Fruit fly (Drosophila melanogaster) whole organism, embryonic: ENCODE measurements around the gene CG12116.

Experiments
- Bgb ChIP-seq: fragments of 200-800 bp; sonication (Bioruptor generic); IDR thresholded peaks from 2 replicates; pipeline ENCODE4 v1.3.6; 2022; ENCODE audit warnings: missing biosample characterization, missing genetic modification characterization; ENCODE audit not compliant: partially characterized antibody
- CG10366 ChIP-seq: fragments of 200-800 bp; sonication (Bioruptor generic); IDR thresholded peaks from 2 replicates; pipeline ENCODE4 v1.3.6; 2022; ENCODE audit warnings: missing biosample characterization, missing genetic modification characterization
- CG11723 ChIP-seq: fragments of 200-800 bp; sonication (Bioruptor generic); optimal IDR thresholded peaks from 2 replicates; lab custom pipeline; 2017; ENCODE audit warnings: missing biosample characterization, mild to moderate bottlenecking, missing genetic modification characterization
- CG13894 ChIP-seq: fragments of 200-800 bp; sonication (Bioruptor generic); optimal IDR thresholded peaks from 3 replicates; lab custom pipeline; 2018; ENCODE audit warnings: missing biosample characterization, mild to moderate bottlenecking, missing genetic modification characterization, moderate library complexity
- CG15479 ChIP-seq: fragments of 200-800 bp; sonication (Bioruptor generic); optimal IDR thresholded peaks from 3 replicates; lab custom pipeline; 2019; ENCODE audit warnings: missing biosample characterization, mild to moderate bottlenecking, missing genetic modification characterization, moderate library complexity
- CG15696 ChIP-seq: fragments of 200-800 bp; sonication (Bioruptor generic); optimal IDR thresholded peaks from 2 replicates; lab custom pipeline; 2019; ENCODE audit warnings: missing biosample characterization, mild to moderate bottlenecking, missing genetic modification characterization, moderate library complexity
- CG16779 ChIP-seq: fragments of 200-800 bp; sonication (Bioruptor generic); IDR thresholded peaks from 2 replicates; pipeline ENCODE4 v1.3.6; 2022; ENCODE audit warnings: missing biosample characterization, missing genetic modification characterization
- CG17802 ChIP-seq: fragments of 200-800 bp; sonication (Bioruptor generic); optimal IDR thresholded peaks from 2 replicates; lab custom pipeline; 2018; ENCODE audit warnings: missing biosample characterization, mild to moderate bottlenecking, missing genetic modification characterization, moderate library complexity
- CG30431 ChIP-seq: fragments of 200-800 bp; sonication (Bioruptor generic); optimal IDR thresholded peaks from 2 replicates; lab custom pipeline; 2017; ENCODE audit warnings: missing biosample characterization, missing genetic modification characterization
- CG34224 ChIP-seq: fragments of 200-800 bp; sonication (Bioruptor generic); IDR thresholded peaks from 3 replicates; pipeline ENCODE4 v1.3.6; 2022; ENCODE audit warnings: missing biosample characterization, missing genetic modification characterization; ENCODE audit not compliant: partially characterized antibody
- CG42726 ChIP-seq: fragments of 200-800 bp; sonication (Bioruptor generic); IDR thresholded peaks from 2 replicates; pipeline ENCODE4 v1.3.6; 2022; ENCODE audit warnings: missing biosample characterization, missing genetic modification characterization; ENCODE audit not compliant: partially characterized antibody
- CG4404 ChIP-seq: fragments of 200-800 bp; sonication (Bioruptor generic); IDR thresholded peaks from 2 replicates; pipeline ENCODE4 v1.3.6; 2022; ENCODE audit warnings: missing biosample characterization, missing genetic modification characterization
- CG6254 ChIP-seq: fragments of 200-800 bp; sonication (Bioruptor generic); optimal IDR thresholded peaks from 3 replicates; lab custom pipeline; 2017; ENCODE audit warnings: mild to moderate bottlenecking, missing biosample characterization, missing genetic modification reagents, missing genetic modification characterization
- CG8765 ChIP-seq: fragments of 200-800 bp; sonication (Bioruptor generic); IDR thresholded peaks from 2 replicates; pipeline ENCODE4 v1.3.6; 2022; ENCODE audit warnings: missing biosample characterization, missing genetic modification characterization
- CG9932 ChIP-seq: fragments of 200-800 bp; sonication (Bioruptor generic); IDR thresholded peaks from 2 replicates; pipeline ENCODE4 v1.3.6; 2022; ENCODE audit warnings: missing biosample characterization, missing genetic modification characterization
- D19B ChIP-seq: fragments of 200-800 bp; sonication (Bioruptor generic); optimal IDR thresholded peaks from 2 replicates; lab custom pipeline; 2017; ENCODE audit warnings: missing biosample characterization, mild to moderate bottlenecking, missing genetic modification characterization
- Deaf1 ChIP-seq: fragments of 200-800 bp; optimal IDR thresholded peaks from 3 replicates; lab custom pipeline; 2019; ENCODE audit warnings: missing biosample characterization, mild to moderate bottlenecking, missing genetic modification characterization, moderate library complexity
- Ets65A ChIP-seq: fragments of 200-800 bp; sonication (Bioruptor generic); peaks from one replicate; lab custom pipeline; 2016; ENCODE audit warnings: missing biosample characterization, missing genetic modification characterization
- Hand ChIP-seq: fragments of 200-800 bp; sonication (Bioruptor generic); optimal IDR thresholded peaks from 2 replicates; lab custom pipeline; 2017; ENCODE audit warnings: mild to moderate bottlenecking, missing biosample characterization, missing genetic modification reagents, missing genetic modification characterization
- Hr3 ChIP-seq: fragments of 200-800 bp; sonication (Bioruptor generic); optimal IDR thresholded peaks from 3 replicates; lab custom pipeline; 2016; ENCODE audit warnings: missing biosample characterization, missing genetic modification characterization
- Mes4 ChIP-seq: fragments of 200-800 bp; sonication (Bioruptor generic); optimal IDR thresholded peaks from 2 replicates; lab custom pipeline; 2016; ENCODE audit warnings: missing biosample characterization, missing genetic modification characterization
- Oli ChIP-seq: fragments of 200-800 bp; sonication (Bioruptor generic); optimal IDR thresholded peaks from 2 replicates; lab custom pipeline; 2018; ENCODE audit warnings: missing biosample characterization, mild to moderate bottlenecking, missing genetic modification characterization, moderate library complexity
- Rfx ChIP-seq: fragments of 200-800 bp; sonication (Bioruptor generic); IDR thresholded peaks from 2 replicates; pipeline ENCODE4 v1.3.6; 2022; ENCODE audit warnings: missing biosample characterization, missing genetic modification characterization
- Rx ChIP-seq: fragments of 200-800 bp; sonication (Bioruptor generic); IDR thresholded peaks from 2 replicates; pipeline ENCODE4 v1.3.6; 2022; ENCODE audit warnings: missing biosample characterization, missing genetic modification characterization
- Xrp1 ChIP-seq: fragments of 200-800 bp; sonication (Bioruptor generic); IDR thresholded peaks from 2 replicates; pipeline ENCODE4 v1.3.6; 2022; ENCODE audit warnings: missing biosample characterization, missing genetic modification characterization
- bowl ChIP-seq: fragments of 200-800 bp; sonication (Bioruptor generic); IDR thresholded peaks from 2 replicates; pipeline ENCODE4 v1.3.6; 2022; ENCODE audit warnings: missing biosample characterization, missing genetic modification characterization
- cas ChIP-seq: fragments of 200-800 bp; sonication (Bioruptor generic); IDR thresholded peaks from 2 replicates; pipeline ENCODE4 v1.3.6; 2022; ENCODE audit warnings: missing biosample characterization, missing genetic modification characterization
- chif ChIP-seq, 2 experiments: fragments of 200-800 bp; sonication (Bioruptor generic); optimal IDR thresholded peaks; 3 replicates each; lab custom pipeline; 2016; ENCODE audit warnings: missing biosample characterization in 2 of 2, missing genetic modification characterization in 2 of 2
- croc ChIP-seq: fragments of 200-800 bp; sonication (Bioruptor generic); conservative IDR thresholded peaks from 3 replicates; pipeline ENCODE4 v1.3.6; 2022; ENCODE audit warnings: missing biosample characterization, missing genetic modification characterization
- da ChIP-seq: fragments of 200-800 bp; sonication (Bioruptor generic); optimal IDR thresholded peaks from 2 replicates; lab custom pipeline; 2016; ENCODE audit warnings: missing biosample characterization, missing genetic modification characterization
- dan ChIP-seq: fragments of 200-800 bp; sonication (Bioruptor generic); IDR thresholded peaks from 2 replicates; pipeline ENCODE4 v1.3.6; 2022; ENCODE audit warnings: missing biosample characterization, missing genetic modification characterization
- dmrt11E ChIP-seq: fragments of 200-800 bp; sonication (Bioruptor generic); optimal IDR thresholded peaks from 3 replicates; lab custom pipeline; 2018; ENCODE audit warnings: missing biosample characterization, mild to moderate bottlenecking, missing genetic modification characterization, moderate library complexity
- ewg ChIP-seq: fragments of 200-800 bp; sonication (Bioruptor generic); optimal IDR thresholded peaks from 3 replicates; lab custom pipeline; 2017; ENCODE audit warnings: mild to moderate bottlenecking, missing biosample characterization, missing genetic modification reagents, missing genetic modification characterization
- fd102C ChIP-seq: fragments of 200-800 bp; sonication (Bioruptor generic); optimal IDR thresholded peaks from 2 replicates; lab custom pipeline; 2018; ENCODE audit warnings: missing biosample characterization, mild to moderate bottlenecking, missing genetic modification characterization, moderate library complexity
- ftz-f1 ChIP-seq: fragments of 200-800 bp; sonication (Bioruptor generic); optimal IDR thresholded peaks from 2 replicates; lab custom pipeline; 2016; ENCODE audit warnings: missing biosample characterization, missing genetic modification characterization
- lbe ChIP-seq: fragments of 200-800 bp; sonication (Bioruptor generic); optimal IDR thresholded peaks from 2 replicates; lab custom pipeline; 2016; ENCODE audit warnings: missing biosample characterization, mild to moderate bottlenecking, missing genetic modification characterization
- mirr ChIP-seq: fragments of 200-800 bp; sonication (Bioruptor generic); optimal IDR thresholded peaks from 3 replicates; lab custom pipeline; 2018; ENCODE audit warnings: missing biosample characterization, mild to moderate bottlenecking, missing genetic modification characterization
- pan ChIP-seq, 4 experiments: fragments of >200 bp in 3 of 4; fragments of 200-800 bp in 1 of 4; sonication (Bioruptor generic) in 1 of 4; optimal IDR thresholded peaks in 3 of 4; IDR thresholded peaks in 1 of 4; 2 replicates each; pipeline versions ENCODE4 v1.3.6 to Lab custom; 2017 to 2022; ENCODE audit warnings: missing biosample characterization in 2 of 4, missing genetic modification characterization in 2 of 4, mixed read lengths in 1 of 4
- prd ChIP-seq, 3 experiments: fragments of >200 bp in 2 of 3; fragments of 200-800 bp in 1 of 3; sonication (Bioruptor generic) in 1 of 3; optimal IDR thresholded peaks in 2 of 3; IDR thresholded peaks in 1 of 3; 2 replicates in 2 of 3; 3 replicates in 1 of 3; pipeline versions ENCODE4 v1.3.6 to Lab custom; 2017 to 2022; ENCODE audit warnings: missing biosample characterization in 1 of 3, missing genetic modification characterization in 1 of 3
- pros ChIP-seq: fragments of 200-800 bp; sonication (Bioruptor generic); optimal IDR thresholded peaks from 3 replicates; lab custom pipeline; 2019; ENCODE audit warnings: missing biosample characterization, mild to moderate bottlenecking, missing genetic modification characterization, moderate library complexity
- scrt ChIP-seq: fragments of 200-800 bp; sonication (Bioruptor generic); optimal IDR thresholded peaks from 2 replicates; lab custom pipeline; 2018; ENCODE audit warnings: missing biosample characterization, mild to moderate bottlenecking, missing genetic modification characterization, moderate library complexity
- zfh1 ChIP-seq: fragments of 200-800 bp; sonication (Bioruptor generic); IDR thresholded peaks from 3 replicates; pipeline ENCODE4 v1.3.6; 2022; ENCODE audit warnings: missing biosample characterization, missing genetic modification characterization

CG12116 gene

dm6 chrX:8444883-8445572 is 23.8 kb downstream of the CG12116 start (continued):
- peak; percentile 54 for TF ChIP-seq mirr
- peak; percentile 60 for TF ChIP-seq Rfx (GFP tag; lab: Robert Waterston, UW)
- no peak for TF ChIP-seq pros (GFP tag; lab: Kevin White, UChicago)
- peak; percentile 26 for TF ChIP-seq Deaf1 (tag; lab: Kevin White, UChicago)
- no peak for TF ChIP-seq cas
- TF ChIP-seq CG6254 (GFP tag; lab: Kevin White, UChicago) = peak; percentile 25
- peak; percentile 17; the same call in 1 of the 2 replicates for TF ChIP-seq CG16779 (GFP tag; lab: Robert Waterston, UW)
- TF ChIP-seq ewg (GFP tag; lab: Kevin White, UChicago) = no peak
- no peak for TF ChIP-seq Hand (GFP tag; lab: Kevin White, UChicago)
- peak; percentile 63 for TF ChIP-seq Oli (tag; lab: Kevin White, UChicago)
- no peak for TF ChIP-seq lbe (GFP tag; lab: Kevin White, UChicago)
- peak; percentile 40 for TF ChIP-seq CG9932 (GFP tag; lab: Robert Waterston, UW)
- TF ChIP-seq CG17802 (tag; lab: Kevin White, UChicago) = no peak
- no peak for TF ChIP-seq CG15479 (GFP tag; lab: Kevin White, UChicago)
- no peak for TF ChIP-seq CG11723 (GFP tag; lab: Kevin White, UChicago)
- no peak; the same call in 1 of the 2 replicates for TF ChIP-seq CG10366 (GFP tag; lab: Robert Waterston, UW)

dm6 chrX:8444279-8444678 is 24.5 kb downstream of the CG12116 start:
- TF ChIP-seq CG34224 (no peak), Hr3 (GFP tag; lab: Kevin White, UChicago) (no peak), Ets65A (GFP tag; lab: Kevin White, UChicago) (peak; percentile 18), CG13894 (tag; lab: Kevin White, UChicago) (no peak), prd (optimal IDR thresholded peaks at IDR 0.05; lab: Kevin White, UChicago) (no peak), prd (GFP tag; IDR thresholded peaks at IDR 0.05; lab: Robert Waterston, UW) (peak; percentile 63; the same call in 2 of the 3 replicates), CG9932 (GFP tag; lab: Robert Waterston, UW) (no peak), da (GFP tag; lab: Kevin White, UChicago) (no peak), pan (optimal IDR thresholded peaks at IDR 0.05; lab: Kevin White, UChicago) (peak in 1 of 2 experiments; percentile 39), pan (GFP tag; optimal IDR thresholded peaks at IDR 0.05 in 1 of 2, IDR thresholded peaks at IDR 0.05 in 1 of 2) (no peak), chif (GFP tag; optimal IDR thresholded peaks at IDR 0.05; lab: Kevin White, UChicago) (no peak), ftz-f1 (GFP tag; lab: Kevin White, UChicago) (no peak), Rx (GFP tag; lab: Robert Waterston, UW) (peak; percentile 6; the same call in 1 of the 2 replicates), Bgb (GFP tag; lab: Robert Waterston, UW) (no peak), croc (GFP tag; lab: Robert Waterston, UW) (0 out of 3 replicates have a peak, but pooled peaks have one; percentile 14), fd102C (GFP tag; lab: Kevin White, UChicago) (peak; percentile 63), bowl (GFP tag; lab: Robert Waterston, UW) (no peak), CG30431 (GFP tag; lab: Kevin White, UChicago) (peak; percentile 25), D19B (GFP tag; lab: Kevin White, UChicago) (peak; percentile 37), scrt (GFP tag; lab: Kevin White, UChicago) (no peak), Mes4 (GFP tag; lab: Kevin White, UChicago) (no peak), dmrt11E (tag; lab: Kevin White, UChicago) (peak; percentile 27), CG4404 (GFP tag; lab: Robert Waterston, UW) (peak; percentile 71), CG8765 (peak; percentile 68), zfh1 (GFP tag; lab: Robert Waterston, UW) (peak; percentile 52; the same call in 2 of the 3 replicates), dan (GFP tag; lab: Robert Waterston, UW) (no peak), CG42726 (no peak), CG15696 (tag; lab: Kevin White, UChicago) (peak; percentile 70), Xrp1 (GFP tag; lab: Robert Waterston, UW) (peak; percentile 28; the same call in 1 of the 2 replicates)
- TF ChIP-seq, all 482 proteins: peak for 14
